Worm (Caenorhabditis elegans) whole organism, L4 larva: Measurements from ENCODE around the gene F37A4.3.

Experiments used
- F10B5.3 ChIP-seq: sonication (generic microtip); optimal IDR thresholded peaks from 2 replicates; lab custom pipeline; 2016; ENCODE audit warnings: mild to moderate bottlenecking, missing genetic modification characterization, missing compliant biosample characterization
- F44E2.7 ChIP-seq: fragments of 200-800 bp; sonication (Bioruptor generic); IDR thresholded peaks from 2 replicates; pipeline ENCODE4 v2.1.2; 2022; ENCODE audit warnings: missing genetic modification characterization, missing compliant biosample characterization
- R02D3.7 ChIP-seq: fragments of 150-350 bp; sonication (generic microtip); optimal IDR thresholded peaks from 3 replicates; lab custom pipeline; 2014; ENCODE audit warnings: missing biosample characterization, missing genetic modification characterization
- aha-1 ChIP-seq: fragments of 150-350 bp; peaks from one replicate; lab custom pipeline; 2014; ENCODE audit warnings: missing biosample characterization, missing genetic modification characterization
- ceh-20 ChIP-seq: fragments of 200-800 bp; sonication (Bioruptor generic); IDR thresholded peaks from 2 replicates; pipeline ENCODE4 v1.3.6; 2022; ENCODE audit warnings: missing genetic modification reagents, missing genetic modification characterization, missing compliant biosample characterization
- ctbp-1 ChIP-seq: fragments of 200-800 bp; sonication (Bioruptor generic); IDR thresholded peaks from 2 replicates; pipeline ENCODE4 v1.3.6; 2022; ENCODE audit warnings: missing genetic modification reagents, missing genetic modification characterization, missing compliant biosample characterization
- dve-1 ChIP-seq: sonication (generic microtip); optimal IDR thresholded peaks from 2 replicates; lab custom pipeline; 2017; ENCODE audit warnings: antibody characterized with exemption, mild to moderate bottlenecking, missing genetic modification characterization, missing compliant biosample characterization; ENCODE audit not compliant: insufficient read depth
- fkh-10 ChIP-seq: fragments of 150-350 bp; optimal IDR thresholded peaks from 2 replicates; lab custom pipeline; 2014; ENCODE audit warnings: missing biosample characterization, missing genetic modification reagents, missing genetic modification characterization
- gei-8 ChIP-seq: fragments of 200-800 bp; sonication (Bioruptor generic); optimal IDR thresholded peaks from 2 replicates; lab custom pipeline; 2018; ENCODE audit warnings: mild to moderate bottlenecking, missing genetic modification characterization, missing compliant biosample characterization
- lin-15B ChIP-seq: fragments of 150-350 bp; sonication (generic microtip); optimal IDR thresholded peaks from 3 replicates; lab custom pipeline; 2014; ENCODE audit warnings: missing biosample characterization, missing genetic modification characterization
- lin-39 ChIP-seq: fragments of 150-350 bp; optimal IDR thresholded peaks from 2 replicates; lab custom pipeline; 2014; ENCODE audit warnings: missing biosample characterization, missing genetic modification reagents, missing genetic modification characterization
- lir-3 ChIP-seq: sonication (generic microtip); optimal IDR thresholded peaks from 2 replicates; lab custom pipeline; 2016; ENCODE audit warnings: mild to moderate bottlenecking, missing genetic modification characterization, missing compliant biosample characterization
- madf-5 ChIP-seq, 2 experiments: fragments of 200-800 bp; sonication (Bioruptor generic); IDR thresholded peaks; 2 replicates each; pipeline ENCODE4 v1.3.6; 2022; ENCODE audit warnings: missing compliant biosample characterization in 2 of 2, missing genetic modification characterization in 2 of 2
- mdt-29 ChIP-seq: fragments of 200-800 bp; sonication (Bioruptor generic); IDR thresholded peaks from 2 replicates; pipeline ENCODE4 v1.3.6; 2022; ENCODE audit warnings: missing genetic modification reagents, missing genetic modification characterization, missing compliant biosample characterization
- mes-2 ChIP-seq: sonication (generic microtip); optimal IDR thresholded peaks from 2 replicates; lab custom pipeline; 2016; ENCODE audit warnings: missing genotype, mild to moderate bottlenecking, missing genetic modification characterization, missing compliant biosample characterization; ENCODE audit not compliant: poor library complexity, severe bottlenecking
- nhr-10 ChIP-seq: fragments of 150-350 bp; optimal IDR thresholded peaks from 2 replicates; lab custom pipeline; 2014; ENCODE audit warnings: missing biosample characterization, missing genetic modification characterization
- nhr-11 ChIP-seq: fragments of 150-350 bp; optimal IDR thresholded peaks from 2 replicates; lab custom pipeline; 2014; ENCODE audit warnings: missing biosample characterization, missing genetic modification characterization
- nhr-28 ChIP-seq: fragments of 150-350 bp; optimal IDR thresholded peaks from 2 replicates; lab custom pipeline; 2014; ENCODE audit warnings: missing biosample characterization, missing genetic modification characterization
- saeg-2 ChIP-seq: fragments of 200-800 bp; sonication (Bioruptor generic); IDR thresholded peaks from 2 replicates; pipeline ENCODE4 v1.3.6; 2022; ENCODE audit warnings: missing genetic modification reagents, missing genetic modification characterization, missing compliant biosample characterization
- unc-62 ChIP-seq, 3 experiments: fragments of 150-350 bp in 1 of 3; sonication (generic microtip); optimal IDR thresholded peaks in 2 of 3; peaks in 1 of 3; 1 replicate in 1 of 3; 2 replicates in 2 of 3; lab custom pipeline; 2014 to 2017; ENCODE audit warnings: missing biosample characterization in 3 of 3, missing genetic modification characterization in 3 of 3, missing genetic modification reagents in 3 of 3, missing genotype in 1 of 3
- zfp-2 ChIP-seq: sonication (generic microtip); optimal IDR thresholded peaks from 2 replicates; lab custom pipeline; 2016; ENCODE audit warnings: mild to moderate bottlenecking, missing genetic modification characterization, missing compliant biosample characterization
- zip-2 ChIP-seq: fragments of 150-350 bp; optimal IDR thresholded peaks from 2 replicates; lab custom pipeline; 2014; ENCODE audit warnings: missing biosample characterization, missing genetic modification characterization

Gene F37A4.3

ce11 chrIII:6746008-6746407 lies 27.6 kb downstream of the F37A4.3 start, which contains the start of gene dig-1:
dig-1 (plus strand) TSS chrIII:6746308.
- TF ChIP-seq zfp-2 (tag; lab: Kevin White, UChicago) (no peak), mes-2 (tag; lab: Kevin White, UChicago) (no peak), nhr-28 (tag; lab: Kevin White, UChicago) (no peak), nhr-11 (tag; lab: Kevin White, UChicago) (no peak), dve-1 (tag; lab: Kevin White, UChicago) (no peak), saeg-2 (GFP tag; lab: Robert Waterston, UW) (no peak), fkh-10 (no peak), lir-3 (no peak), zip-2 (no peak), lin-15B (tag; lab: Kevin White, UChicago) (no peak), lin-39 (no peak), madf-5 (GFP tag; IDR thresholded peaks at IDR 0.05; lab: Robert Waterston, UW) (no peak), ctbp-1 (GFP tag; lab: Robert Waterston, UW) (no peak)

ce11 chrIII:6746668-6747067 lies 28.3 kb downstream of the F37A4.3 start:
- TF ChIP-seq gei-8 (GFP tag; lab: Kevin White, UChicago): no peak
- no peak for TF ChIP-seq F44E2.7 (GFP tag; lab: Robert Waterston, UW)
- peak; percentile 93 for TF ChIP-seq aha-1 (tag; lab: Kevin White, UChicago)
- no peak for TF ChIP-seq nhr-10 (tag; lab: Kevin White, UChicago)
- TF ChIP-seq fkh-10: no peak
- TF ChIP-seq mdt-29 (GFP tag; lab: Robert Waterston, UW): no peak
- TF ChIP-seq F10B5.3 (tag; lab: Kevin White, UChicago): no peak

ce11 chrIII:6752612-6753011 lies 34.2 kb downstream of the F37A4.3 start:
- TF ChIP-seq mdt-29 (GFP tag; lab: Robert Waterston, UW) (no peak), unc-62 (GFP tag; optimal IDR thresholded peaks at IDR 0.05 in 1 of 2; lab: Kevin White, UChicago) (peak in 1 of 2 experiments; percentile 92), unc-62 (tag; optimal IDR thresholded peaks at IDR 0.05; lab: Kevin White, UChicago) (no peak)

- no peak for TF ChIP-seq R02D3.7 (tag; lab: Kevin White, UChicago)
- TF ChIP-seq ceh-20 (GFP tag; lab: Robert Waterston, UW): no peak
- peak in 1 of 2 experiments; percentile 96 for TF ChIP-seq unc-62 (GFP tag; optimal IDR thresholded peaks at IDR 0.05 in 1 of 2; lab: Kevin White, UChicago)
- TF ChIP-seq unc-62 (tag; optimal IDR thresholded peaks at IDR 0.05; lab: Kevin White, UChicago): no peak
Measured at ce11 chrIII:6756769-6757168, 38.4 kb downstream of the F37A4.3 start.
